Fruit fly (Drosophila melanogaster) S2 (cell line): ENCODE measurements around the gene CG9389.

Source experiments
- CG8478 ChIP-seq: fragments of >200 bp; optimal IDR thresholded peaks from 2 replicates; lab custom pipeline; 2018
- CTCF ChIP-seq, 2 experiments: fragments of >200 bp; optimal IDR thresholded peaks; 2 replicates each; lab custom pipeline; 2018

- TF ChIP-seq CTCF (optimal IDR thresholded peaks at IDR 0.05; lab: Kevin White, UChicago), result no peak
- TF ChIP-seq CG8478, result no peak
These were observed 27.4 kb downstream of the CG9389 start for dm6 chr3L:21242958-21243357.
